Worm (Caenorhabditis elegans) whole organism, L2 larva: ENCODE results near the gene dct-12.

Source experiments
- aly-2 ChIP-seq: fragments of 150-350 bp; optimal IDR thresholded peaks from 2 replicates; lab custom pipeline; 2014; ENCODE audit warnings: missing biosample characterization, missing genetic modification characterization
- ama-1 ChIP-seq: fragments of 150-350 bp; optimal IDR thresholded peaks from 2 replicates; lab custom pipeline; 2018; ENCODE audit warnings: inconsistent platforms
- blmp-1 ChIP-seq: sonication (generic microtip); optimal IDR thresholded peaks from 2 replicates; lab custom pipeline; 2017; ENCODE audit warnings: missing genetic modification characterization, mild to moderate bottlenecking, missing compliant biosample characterization, antibody characterized with exemption, moderate library complexity; ENCODE audit not compliant: insufficient read depth
- egl-27 ChIP-seq: sonication (generic microtip); optimal IDR thresholded peaks from 3 replicates; lab custom pipeline; 2017; ENCODE audit warnings: missing biosample characterization, missing genetic modification reagents, missing genetic modification characterization
- elt-1 ChIP-seq: fragments of 150-350 bp; optimal IDR thresholded peaks from 2 replicates; lab custom pipeline; 2014; ENCODE audit warnings: missing biosample characterization, missing genetic modification characterization
- gmeb-1 ChIP-seq: fragments of 150-350 bp; optimal IDR thresholded peaks from 2 replicates; lab custom pipeline; 2014; ENCODE audit warnings: missing biosample characterization, missing genetic modification characterization
- nhr-12 ChIP-seq: fragments of 150-350 bp; optimal IDR thresholded peaks from 2 replicates; lab custom pipeline; 2014; ENCODE audit warnings: missing biosample characterization, missing genetic modification characterization
- nhr-237 ChIP-seq: fragments of 150-350 bp; optimal IDR thresholded peaks from 2 replicates; lab custom pipeline; 2014; ENCODE audit warnings: missing biosample characterization, missing genetic modification characterization
- nhr-25 ChIP-seq: fragments of 150-350 bp; sonication (generic microtip); optimal IDR thresholded peaks from 3 replicates; lab custom pipeline; 2014; ENCODE audit warnings: missing biosample characterization, missing genetic modification characterization
- peb-1 ChIP-seq: fragments of 150-350 bp; optimal IDR thresholded peaks from 2 replicates; lab custom pipeline; 2014; ENCODE audit warnings: missing biosample characterization, missing genetic modification characterization
- snpc-4 ChIP-seq: fragments of 150-350 bp; optimal IDR thresholded peaks from 2 replicates; lab custom pipeline; 2014; ENCODE audit warnings: missing biosample characterization, missing genetic modification characterization
- unc-62 ChIP-seq: fragments of 150-350 bp; optimal IDR thresholded peaks from 2 replicates; lab custom pipeline; 2014; ENCODE audit warnings: missing biosample characterization, missing genetic modification reagents, missing genetic modification characterization
- zag-1 ChIP-seq: fragments of 150-350 bp; optimal IDR thresholded peaks from 2 replicates; lab custom pipeline; 2014; ENCODE audit warnings: missing biosample characterization, missing genetic modification characterization

ce11 chrII:12417996-12418395 lies 14.3 kb downstream of the dct-12 start:
- TF ChIP-seq snpc-4 (tag; lab: Kevin White, UChicago) (no peak), elt-1 (no peak), nhr-237 (no peak), ama-1 (no peak), nhr-12 (tag; lab: Kevin White, UChicago) (no peak), aly-2 (tag; lab: Kevin White, UChicago) (no peak), zag-1 (tag; lab: Kevin White, UChicago) (no peak), peb-1 (no peak), blmp-1 (no peak), unc-62 (no peak), gmeb-1 (tag; lab: Kevin White, UChicago) (no peak), egl-27 (tag; lab: Kevin White, UChicago) (no peak), nhr-25 (tag; lab: Kevin White, UChicago) (no peak)
